Fruit fly (Drosophila melanogaster): ENCODE measurements around the gene CG15888.

CG15888 gene

DNA sequence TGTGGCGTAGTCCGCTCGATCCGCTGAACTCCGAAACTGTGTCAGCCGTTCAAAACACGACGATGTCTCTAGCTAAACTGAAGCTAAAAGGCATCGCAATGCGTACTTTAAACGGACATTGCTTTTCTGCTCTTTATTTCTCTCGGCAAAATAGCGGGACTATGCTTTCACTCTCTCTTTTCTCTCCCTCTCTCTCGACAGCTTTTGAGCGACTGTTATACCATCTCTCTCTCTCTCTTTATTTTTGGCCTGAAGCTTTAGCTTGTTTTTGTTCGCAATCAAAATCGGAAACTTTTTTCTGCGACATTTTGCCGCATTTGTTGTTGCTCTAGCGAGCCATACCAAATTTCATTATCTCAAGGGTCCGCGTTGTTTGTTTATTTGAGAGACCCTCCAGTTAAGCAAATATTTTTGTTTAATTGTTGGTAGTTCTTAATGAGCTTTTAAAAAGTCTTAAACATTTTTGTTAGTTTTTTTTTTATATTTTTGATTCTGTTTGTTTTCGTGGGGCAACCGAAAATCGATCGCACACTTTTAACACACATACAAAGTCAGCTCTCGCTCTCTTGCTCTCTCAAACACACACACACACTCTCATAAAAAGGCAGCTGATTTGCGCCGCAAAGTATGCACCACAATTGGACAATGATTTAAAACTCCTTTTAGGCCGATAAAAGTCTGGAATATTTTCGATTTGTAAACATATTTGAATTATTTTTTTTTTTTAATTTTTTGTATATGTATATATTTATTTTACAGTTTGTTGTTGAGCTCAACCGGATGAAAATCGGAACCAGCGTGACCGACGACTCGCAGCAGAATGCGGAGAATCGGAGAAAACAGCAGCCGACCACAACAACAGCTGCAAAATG is 27.4 kb downstream of the CG15888 start, which contains the start of gene Ace:
Gene Ace, minus strand, starts transcription at position 822 of the 872 bp plus-strand sequence.
- TF ChIP-seq jim (GFP tag; optimal IDR thresholded peaks at IDR 0.05) (no peak), rgr (GFP tag; optimal IDR thresholded peaks at IDR 0.05) (no peak), sage (GFP tag; optimal IDR thresholded peaks at IDR 0.05) (no peak), dmrt93B (GFP tag; optimal IDR thresholded peaks at IDR 0.05) (no peak), Dif (GFP tag; optimal IDR thresholded peaks at IDR 0.05; ENCODE audit: partially characterized antibody) (peak; percentile 78), CrebA (GFP tag; optimal IDR thresholded peaks at IDR 0.05; ENCODE audit: borderline replicate concordance) (no peak), dsf (GFP tag; optimal IDR thresholded peaks at IDR 0.05; ENCODE audit: borderline replicate concordance) (no peak), Hnf4 (GFP tag; optimal IDR thresholded peaks at IDR 0.05) (no peak), CG9705 (GFP tag; optimal IDR thresholded peaks at IDR 0.05) (no peak), N (GFP tag; optimal IDR thresholded peaks at IDR 0.05) (peak; percentile 36), foxo (GFP tag; optimal IDR thresholded peaks at IDR 0.05) (no peak), tai (GFP tag; optimal IDR thresholded peaks at IDR 0.05) (no peak), GATAd (GFP tag; optimal IDR thresholded peaks at IDR 0.05) (no peak), br (GFP tag; optimal IDR thresholded peaks at IDR 0.05) (no peak), Hr78 (GFP tag; optimal IDR thresholded peaks at IDR 0.05) (no peak), dl (GFP tag; optimal IDR thresholded peaks at IDR 0.05; ENCODE audit: insufficient read depth in 1 of 2, partially characterized antibody in 2 of 2) (peak; percentile 43 to 46)

DNA sequence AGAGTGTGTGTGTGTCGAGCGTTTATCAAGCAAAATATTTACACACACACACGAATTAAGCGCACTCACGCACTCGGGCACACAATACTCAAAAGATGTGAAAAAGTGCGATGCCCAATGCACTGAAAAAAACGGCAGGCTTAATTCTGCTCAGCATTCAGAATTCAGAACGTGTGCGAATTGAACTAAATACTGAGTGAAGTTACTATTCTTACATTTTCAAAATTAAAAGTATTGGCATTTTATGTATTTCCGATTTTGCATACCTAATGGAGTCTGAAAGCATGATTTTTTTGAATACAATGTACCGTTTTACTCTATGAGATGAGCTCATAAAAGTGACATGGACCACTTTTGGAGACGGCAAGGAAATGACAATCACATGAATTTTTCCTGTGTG is 29.2 kb downstream of the CG15888 start:
- TF ChIP-seq br (GFP tag; optimal IDR thresholded peaks at IDR 0.05), result no peak
- no peak for TF ChIP-seq CG9705 (GFP tag; optimal IDR thresholded peaks at IDR 0.05)
- TF ChIP-seq Hr83 (GFP tag; optimal IDR thresholded peaks at IDR 0.05; ENCODE audit: poor library complexity, severe bottlenecking), result no peak
- no peak for TF ChIP-seq tai (GFP tag; optimal IDR thresholded peaks at IDR 0.05)
- no peak for TF ChIP-seq Dfd (GFP tag; optimal IDR thresholded peaks at IDR 0.05)
- TF ChIP-seq lola (GFP tag; optimal IDR thresholded peaks at IDR 0.05), result no peak
- no peak for TF ChIP-seq Rel (GFP tag; optimal IDR thresholded peaks at IDR 0.05)
- no peak for TF ChIP-seq Rel (tag; optimal IDR thresholded peaks at IDR 0.05)
- TF ChIP-seq CG32264 (GFP tag; optimal IDR thresholded peaks at IDR 0.05), result no peak
- no peak for TF ChIP-seq Jra (GFP tag; optimal IDR thresholded peaks at IDR 0.05)
- TF ChIP-seq OdsH (GFP tag; optimal IDR thresholded peaks at IDR 0.05), result no peak
- TF ChIP-seq jim (GFP tag; optimal IDR thresholded peaks at IDR 0.05), result no peak
- no peak for TF ChIP-seq Dif (GFP tag; optimal IDR thresholded peaks at IDR 0.05; ENCODE audit: partially characterized antibody)
- no peak for TF ChIP-seq foxo (GFP tag; optimal IDR thresholded peaks at IDR 0.05)
- no peak for TF ChIP-seq Hnf4 (GFP tag; optimal IDR thresholded peaks at IDR 0.05)
- no peak for TF ChIP-seq sv (GFP tag; optimal IDR thresholded peaks at IDR 0.05)
- TF ChIP-seq Hr78 (GFP tag; optimal IDR thresholded peaks at IDR 0.05), result no peak
- TF ChIP-seq Mio (GFP tag; optimal IDR thresholded peaks at IDR 0.05), result no peak
- TF ChIP-seq usp (GFP tag; optimal IDR thresholded peaks at IDR 0.05), result no peak
- no peak for TF ChIP-seq ey (GFP tag; optimal IDR thresholded peaks at IDR 0.05)

DNA sequence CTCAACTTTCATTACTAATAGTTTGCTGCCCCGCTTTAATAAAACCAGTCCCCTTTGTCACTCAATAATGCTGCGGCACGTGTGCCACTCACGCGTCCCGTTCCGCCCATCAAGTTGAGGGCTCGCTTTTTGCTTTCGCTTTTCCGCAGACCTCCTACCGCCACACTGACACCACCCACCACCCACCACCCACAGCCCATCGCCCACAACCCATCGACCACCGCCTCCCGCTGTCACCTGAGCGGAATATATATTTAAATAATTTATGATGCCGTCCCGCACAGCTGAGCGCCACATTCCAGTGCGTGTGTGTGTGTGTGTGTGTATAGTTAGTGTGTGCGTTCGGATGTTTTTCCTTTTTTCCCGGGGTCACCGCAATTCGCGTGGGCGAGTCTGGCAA is 44.6 kb downstream of the CG15888 start:
- peak; percentile 63 for TF ChIP-seq Dfd (GFP tag; optimal IDR thresholded peaks at IDR 0.05)
- no peak for TF ChIP-seq CG9705 (GFP tag; optimal IDR thresholded peaks at IDR 0.05)
- TF ChIP-seq usp (GFP tag; optimal IDR thresholded peaks at IDR 0.05), result no peak

All from whole organism, wandering third instar larva.